Worm (Caenorhabditis elegans): Measurements from ENCODE around the gene C30G12.2.

C30G12.2 gene

DNA sequence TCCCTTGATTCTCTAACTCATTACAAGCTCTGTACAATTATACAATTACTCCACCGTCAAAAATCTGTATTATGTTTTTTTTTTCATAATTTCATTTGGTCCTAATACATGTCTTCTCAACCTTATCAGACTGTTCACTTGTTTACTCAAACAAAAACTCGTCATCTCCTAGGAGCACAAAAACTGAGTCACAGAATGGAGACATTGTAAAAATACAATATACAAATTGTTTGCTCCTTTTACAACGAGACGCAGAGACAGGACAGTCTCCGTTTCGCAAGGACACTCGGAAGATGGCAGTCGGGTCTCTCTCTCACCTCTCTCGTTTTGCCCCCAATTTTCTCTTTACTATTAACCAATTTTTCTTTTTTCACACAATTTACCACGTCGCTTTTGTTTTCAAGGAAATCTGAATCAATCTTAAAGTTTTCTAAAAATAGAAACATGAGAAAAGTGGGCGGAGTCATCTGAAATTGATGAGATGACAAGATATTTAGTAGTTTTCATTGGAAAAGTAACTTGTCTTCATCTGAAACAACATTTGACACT, 34.5 kb upstream of the C30G12.2 start, which contains the start of gene F32A5.8:
Gene F32A5.8 (plus strand): TSS at position 499 of the 549 bp plus-strand sequence.
- TF ChIP-seq nhr-2 (tag; optimal IDR thresholded peaks at IDR 0.05) (no peak), nhr-12 (tag; optimal IDR thresholded peaks at IDR 0.05) (no peak), bed-3 (GFP tag; optimal IDR thresholded peaks at IDR 0.05) (no peak), unc-120 (tag; optimal IDR thresholded peaks at IDR 0.05; ENCODE audit: poor library complexity, severe bottlenecking) (no peak), unc-39 (tag; optimal IDR thresholded peaks at IDR 0.05) (no peak), flh-1 (GFP tag; optimal IDR thresholded peaks at IDR 0.05) (no peak), ceh-43 (GFP tag; optimal IDR thresholded peaks at IDR 0.05) (no peak), pha-4 (tag; optimal IDR thresholded peaks at IDR 0.05) (no peak), mep-1 (tag; optimal IDR thresholded peaks at IDR 0.05) (no peak), mls-2 (tag; optimal IDR thresholded peaks at IDR 0.05) (no peak), zip-8 (tag; optimal IDR thresholded peaks at IDR 0.05) (no peak), ceh-39 (tag; optimal IDR thresholded peaks at IDR 0.05) (no peak), elt-1 (tag; optimal IDR thresholded peaks at IDR 0.05; ENCODE audit: borderline replicate concordance, insufficient read depth) (no peak), lin-13 (tag; optimal IDR thresholded peaks at IDR 0.05) (no peak), cnd-1 (tag; optimal IDR thresholded peaks at IDR 0.05) (no peak)

DNA sequence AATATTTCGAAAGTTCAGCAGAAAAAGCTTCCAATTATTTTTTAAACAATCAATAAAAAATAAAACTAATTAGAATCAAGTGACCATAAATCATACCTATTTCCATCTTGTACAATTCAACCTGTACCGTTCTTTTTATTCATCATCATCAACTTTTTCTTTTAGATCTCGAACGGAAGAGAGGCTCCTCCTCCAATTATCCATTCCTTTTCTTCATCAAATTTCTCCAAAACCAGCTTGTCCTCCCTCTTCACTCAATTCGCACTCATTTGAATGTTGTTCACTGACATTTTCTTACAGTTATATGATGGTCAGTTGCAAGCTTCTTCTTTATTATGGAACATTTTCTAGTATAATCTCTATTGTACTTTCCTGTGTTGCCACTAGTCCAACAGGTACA, 28.4 kb upstream of the C30G12.2 start, which contains the start of gene C30G12.4:
Gene C30G12.4 (plus strand): TSS at position 301 of the 400 bp plus-strand sequence.
- TF ChIP-seq unc-120 (tag; optimal IDR thresholded peaks at IDR 0.05; ENCODE audit: poor library complexity, severe bottlenecking) (no peak), elt-3 (tag; optimal IDR thresholded peaks at IDR 0.05) (no peak), sptf-1 (tag; optimal IDR thresholded peaks at IDR 0.05) (no peak), M03D4.4 (tag; optimal IDR thresholded peaks at IDR 0.05) (no peak), hlh-1 (tag; optimal IDR thresholded peaks at IDR 0.05) (no peak), ceh-83 (GFP tag; optimal IDR thresholded peaks at IDR 0.05) (no peak), nhr-28 (tag; optimal IDR thresholded peaks at IDR 0.05) (no peak), bed-3 (GFP tag; optimal IDR thresholded peaks at IDR 0.05) (no peak), lsy-2 (tag; optimal IDR thresholded peaks at IDR 0.05) (no peak), cnd-1 (tag; optimal IDR thresholded peaks at IDR 0.05) (no peak), lin-32 (GFP tag; optimal IDR thresholded peaks at IDR 0.05) (no peak), ceh-43 (GFP tag; optimal IDR thresholded peaks at IDR 0.05) (no peak), mls-2 (tag; optimal IDR thresholded peaks at IDR 0.05) (no peak), mab-5 (tag; optimal IDR thresholded peaks at IDR 0.05) (no peak), pha-4 (tag; optimal IDR thresholded peaks at IDR 0.05) (no peak), unc-39 (tag; optimal IDR thresholded peaks at IDR 0.05) (no peak)

DNA sequence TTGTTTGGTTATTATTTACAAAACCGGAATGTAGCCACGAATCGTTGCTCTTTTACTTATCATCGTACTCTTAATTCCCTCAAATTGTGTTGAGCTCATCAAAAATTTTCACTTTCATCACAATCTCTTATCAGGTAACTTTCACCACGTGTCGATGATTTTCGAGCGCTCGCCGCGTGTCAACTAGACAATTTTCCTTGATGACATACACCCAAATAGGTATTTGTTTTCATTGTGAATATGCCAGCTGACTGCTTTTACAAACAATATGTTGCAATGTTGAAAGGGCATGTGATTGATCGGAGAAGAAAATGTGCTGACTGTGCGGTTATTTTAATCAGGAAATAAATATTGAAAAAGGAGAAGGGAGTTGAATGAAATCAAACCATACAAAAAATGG, 25.6 kb upstream of the C30G12.2 start:
- TF ChIP-seq ztf-11 (tag; optimal IDR thresholded peaks at IDR 0.05), result no peak
- no peak for TF ChIP-seq ham-2 (GFP tag; optimal IDR thresholded peaks at IDR 0.05)
- no peak for TF ChIP-seq lsy-2 (tag; optimal IDR thresholded peaks at IDR 0.05)
- no peak for TF ChIP-seq mab-5 (tag; optimal IDR thresholded peaks at IDR 0.05)
- no peak for TF ChIP-seq lin-13 (tag; optimal IDR thresholded peaks at IDR 0.05)
- TF ChIP-seq drap-1 (GFP tag; optimal IDR thresholded peaks at IDR 0.05), result no peak
- no peak for TF ChIP-seq blmp-1 (tag; optimal IDR thresholded peaks at IDR 0.05)
- no peak for TF ChIP-seq ceh-39 (tag; optimal IDR thresholded peaks at IDR 0.05)
- TF ChIP-seq unc-39 (tag; optimal IDR thresholded peaks at IDR 0.05), result no peak
- TF ChIP-seq hlh-1 (tag; optimal IDR thresholded peaks at IDR 0.05), result no peak
- TF ChIP-seq nhr-2 (tag; optimal IDR thresholded peaks at IDR 0.05), result no peak
- TF ChIP-seq ceh-43 (GFP tag; optimal IDR thresholded peaks at IDR 0.05), result no peak
- no peak for TF ChIP-seq tbx-8 (GFP tag; optimal IDR thresholded peaks at IDR 0.05)
- TF ChIP-seq snpc-4 (tag; optimal IDR thresholded peaks at IDR 0.05), result no peak
- TF ChIP-seq sem-2 (GFP tag; optimal IDR thresholded peaks at IDR 0.05), result no peak
- no peak for TF ChIP-seq pha-4 (tag; optimal IDR thresholded peaks at IDR 0.05)
- TF ChIP-seq unc-120 (tag; optimal IDR thresholded peaks at IDR 0.05; ENCODE audit: poor library complexity, severe bottlenecking), result no peak
- TF ChIP-seq cnd-1 (tag; optimal IDR thresholded peaks at IDR 0.05), result no peak
- no peak for TF ChIP-seq lin-32 (GFP tag; optimal IDR thresholded peaks at IDR 0.05)

- TF ChIP-seq ham-2 (GFP tag; optimal IDR thresholded peaks at IDR 0.05) (no peak), nhr-28 (tag; optimal IDR thresholded peaks at IDR 0.05) (no peak), unc-62 (GFP tag; optimal IDR thresholded peaks at IDR 0.05) (no peak), nhr-2 (tag; optimal IDR thresholded peaks at IDR 0.05) (no peak), zip-8 (tag; optimal IDR thresholded peaks at IDR 0.05) (no peak), drap-1 (GFP tag; optimal IDR thresholded peaks at IDR 0.05) (no peak), M03D4.4 (tag; optimal IDR thresholded peaks at IDR 0.05) (no peak), mep-1 (tag; optimal IDR thresholded peaks at IDR 0.05) (no peak), nhr-12 (tag; optimal IDR thresholded peaks at IDR 0.05) (no peak)
Measured at ce11 chrII:7269783-7270182, 20.4 kb upstream of the C30G12.2 start.

All from whole organism, mixed stage, embryonic.